Fruit fly (Drosophila melanogaster) whole organism, prepupa: Measurements from ENCODE around the gene CG32425.

ENCODE experiments used
- Blimp-1 ChIP-seq: fragments of 200-800 bp; sonication (Bioruptor generic); optimal IDR thresholded peaks from 3 replicates; lab custom pipeline; 2017; ENCODE audit warnings: missing biosample characterization, missing genetic modification characterization, mild to moderate bottlenecking, moderate library complexity, missing genetic modification reagents
- CG11902 ChIP-seq: fragments of 200-800 bp; sonication (Bioruptor generic); optimal IDR thresholded peaks from 3 replicates; lab custom pipeline; 2016; ENCODE audit warnings: missing biosample characterization, missing genetic modification characterization
- CG6163 ChIP-seq: fragments of 200-800 bp; sonication (Bioruptor generic); IDR thresholded peaks from 3 replicates; pipeline ENCODE4 v1.3.6; 2022; ENCODE audit warnings: missing biosample characterization, missing genetic modification characterization
- Sox102F ChIP-seq: fragments of 200-800 bp; sonication (Bioruptor generic); optimal IDR thresholded peaks from 2 replicates; lab custom pipeline; 2016; ENCODE audit warnings: missing biosample characterization, mild to moderate bottlenecking, missing genetic modification characterization
- lz ChIP-seq: fragments of 200-800 bp; sonication (Bioruptor generic); optimal IDR thresholded peaks from 3 replicates; lab custom pipeline; 2016; ENCODE audit warnings: missing biosample characterization, missing genetic modification characterization
- ss ChIP-seq, 2 experiments: fragments of 200-800 bp; sonication (Bioruptor generic); optimal IDR thresholded peaks; 2 replicates in 1 of 2; 3 replicates in 1 of 2; lab custom pipeline; 2017 to 2018; ENCODE audit warnings: mild to moderate bottlenecking in 2 of 2, missing biosample characterization in 2 of 2, missing genetic modification characterization in 2 of 2, moderate library complexity in 1 of 2

dm6 chr3L:20473021-20473799 lies 23.9 kb upstream of the CG32425 start, which contains the start of the genes CG32428 and CG5969:
- TF ChIP-seq CG6163 (GFP tag; lab: Robert Waterston, UW) (peak; percentile 88), Sox102F (GFP tag; lab: Kevin White, UChicago) (peak; percentile 47), CG11902 (peak; percentile 58), Blimp-1 (GFP tag; lab: Kevin White, UChicago) (peak; percentile 46), ss (GFP tag; optimal IDR thresholded peaks at IDR 0.05; lab: Kevin White, UChicago) (peak; percentile 38 to 64), lz (GFP tag; lab: Kevin White, UChicago) (peak; percentile 45)
